Fruit fly (Drosophila melanogaster) whole organism, wandering third instar larva: Measurements from ENCODE around the gene lin-52.

Experiments used
- Abd-B ChIP-seq: fragments of >200 bp; optimal IDR thresholded peaks from 2 replicates; lab custom pipeline; 2017; ENCODE audit warnings: missing biosample characterization, missing genetic modification characterization
- CG32264 ChIP-seq: fragments of 200-800 bp; sonication (Bioruptor generic); optimal IDR thresholded peaks from 2 replicates; lab custom pipeline; 2016; ENCODE audit warnings: missing biosample characterization, missing genetic modification characterization
- CG9705 ChIP-seq: fragments of 200-800 bp; sonication (Bioruptor generic); optimal IDR thresholded peaks from 2 replicates; lab custom pipeline; 2018; ENCODE audit warnings: missing biosample characterization, mild to moderate bottlenecking, missing genetic modification characterization
- CrebA ChIP-seq: fragments of 200-800 bp; sonication (Bioruptor generic); optimal IDR thresholded peaks from 2 replicates; lab custom pipeline; 2016; ENCODE audit warnings: missing biosample characterization, mild to moderate bottlenecking, missing genetic modification characterization, borderline replicate concordance
- Dfd ChIP-seq: fragments of >200 bp; optimal IDR thresholded peaks from 2 replicates; lab custom pipeline; 2017; ENCODE audit warnings: missing biosample characterization, missing genetic modification characterization
- Dif ChIP-seq: fragments of 200-275, 200-300 bp; sonication (Bioruptor generic); optimal IDR thresholded peaks from 2 replicates; lab custom pipeline; 2018; ENCODE audit warnings: missing biosample characterization, missing genetic modification characterization; ENCODE audit not compliant: partially characterized antibody
- GATAd ChIP-seq: sonication (Bioruptor generic); optimal IDR thresholded peaks from 2 replicates; lab custom pipeline; 2016; ENCODE audit warnings: missing biosample characterization, missing genetic modification characterization
- HLH106 ChIP-seq: fragments of 200-800 bp; optimal IDR thresholded peaks from 3 replicates; lab custom pipeline; 2019; ENCODE audit warnings: missing biosample characterization, mild to moderate bottlenecking, missing genetic modification characterization, moderate library complexity
- Hnf4 ChIP-seq: fragments of 200-800 bp; sonication (Bioruptor generic); optimal IDR thresholded peaks from 2 replicates; lab custom pipeline; 2016; ENCODE audit warnings: missing biosample characterization, mild to moderate bottlenecking, missing genetic modification characterization
- Hr78 ChIP-seq: fragments of >200 bp; optimal IDR thresholded peaks from 2 replicates; lab custom pipeline; 2017; ENCODE audit warnings: missing biosample characterization, missing genetic modification characterization
- Hr83 ChIP-seq: fragments of 200-300 bp; sonication (Bioruptor generic); optimal IDR thresholded peaks from 2 replicates; lab custom pipeline; 2016; ENCODE audit warnings: missing biosample characterization, mild to moderate bottlenecking, missing genetic modification characterization, moderate library complexity; ENCODE audit not compliant: poor library complexity, severe bottlenecking
- Jra ChIP-seq: sonication (Bioruptor generic); optimal IDR thresholded peaks from 2 replicates; lab custom pipeline; 2016; ENCODE audit warnings: missing biosample characterization, missing genetic modification characterization
- Mio ChIP-seq: sonication (Bioruptor generic); optimal IDR thresholded peaks from 2 replicates; lab custom pipeline; 2016; ENCODE audit warnings: missing biosample characterization, missing genetic modification characterization
- Myc ChIP-seq: fragments of >200 bp; optimal IDR thresholded peaks from 2 replicates; lab custom pipeline; 2017
- N ChIP-seq: fragments of >200 bp; optimal IDR thresholded peaks from 2 replicates; lab custom pipeline; 2018; ENCODE audit warnings: missing biosample characterization, missing external identifiers, missing genetic modification characterization
- OdsH ChIP-seq: fragments of 200-800 bp; sonication (Bioruptor generic); optimal IDR thresholded peaks from 2 replicates; lab custom pipeline; 2016; ENCODE audit warnings: missing biosample characterization, mild to moderate bottlenecking, missing genetic modification characterization
- Rel ChIP-seq, 2 experiments: fragments of 200-800 bp; sonication (Bioruptor generic) in 1 of 2; optimal IDR thresholded peaks; 2 replicates in 1 of 2; 3 replicates in 1 of 2; lab custom pipeline; 2016 to 2019; ENCODE audit warnings: mild to moderate bottlenecking in 2 of 2, missing biosample characterization in 2 of 2, missing genetic modification characterization in 2 of 2, moderate library complexity in 1 of 2
- Sp1 ChIP-seq: fragments of 200-800 bp; sonication (Bioruptor generic); optimal IDR thresholded peaks from 3 replicates; lab custom pipeline; 2019; ENCODE audit warnings: missing biosample characterization, mild to moderate bottlenecking, missing genetic modification characterization, moderate library complexity
- Vsx2 ChIP-seq: fragments of 200-300, 225-300 bp; sonication (Bioruptor generic); optimal IDR thresholded peaks from 2 replicates; lab custom pipeline; 2018; ENCODE audit warnings: missing biosample characterization, missing genetic modification characterization; ENCODE audit not compliant: partially characterized antibody
- br ChIP-seq: fragments of 200-800 bp; sonication (Bioruptor generic); optimal IDR thresholded peaks from 2 replicates; lab custom pipeline; 2016; ENCODE audit warnings: missing biosample characterization, missing genetic modification characterization
- brk ChIP-seq: fragments of 200-800 bp; sonication (Bioruptor generic); optimal IDR thresholded peaks from 2 replicates; lab custom pipeline; 2016; ENCODE audit warnings: missing biosample characterization, mild to moderate bottlenecking, missing genetic modification characterization
- dl ChIP-seq, 2 experiments: fragments of 175-275, 200-275 bp in 1 of 2; fragments of 200-275 bp in 1 of 2; sonication (Bioruptor generic); optimal IDR thresholded peaks; lab custom pipeline; 2018; ENCODE audit warnings: mild to moderate bottlenecking in 2 of 2, missing biosample characterization in 2 of 2, missing genetic modification characterization in 2 of 2, moderate library complexity in 2 of 2; ENCODE audit not compliant: partially characterized antibody in 2 of 2, insufficient read depth in 1 of 2
- dmrt93B ChIP-seq: fragments of 200-800 bp; sonication (Bioruptor generic); optimal IDR thresholded peaks from 2 replicates; lab custom pipeline; 2018; ENCODE audit warnings: missing biosample characterization, mild to moderate bottlenecking, missing genetic modification characterization
- dsf ChIP-seq: sonication (Bioruptor generic); optimal IDR thresholded peaks from 2 replicates; lab custom pipeline; 2016; ENCODE audit warnings: missing biosample characterization, missing genetic modification characterization, borderline replicate concordance
- ey ChIP-seq: fragments of 200-800 bp; sonication (Bioruptor generic); optimal IDR thresholded peaks from 2 replicates; lab custom pipeline; 2016; ENCODE audit warnings: missing biosample characterization, missing genetic modification characterization
- foxo ChIP-seq, 2 experiments: fragments of 200-800 bp; sonication (Bioruptor generic); optimal IDR thresholded peaks; 2 replicates in 1 of 2; 3 replicates in 1 of 2; lab custom pipeline; 2016 to 2017; ENCODE audit warnings: missing biosample characterization in 2 of 2, missing genetic modification characterization in 2 of 2
- fru ChIP-seq: fragments of 200-800 bp; sonication (Bioruptor generic); optimal IDR thresholded peaks from 3 replicates; lab custom pipeline; 2016; ENCODE audit warnings: missing biosample characterization, mild to moderate bottlenecking, missing genetic modification characterization
- h ChIP-seq: fragments of 200-800 bp; sonication (Bioruptor generic); optimal IDR thresholded peaks from 3 replicates; lab custom pipeline; 2016; ENCODE audit warnings: missing biosample characterization, mild to moderate bottlenecking, missing genetic modification characterization
- jim ChIP-seq: fragments of 175-275, 200-325 bp; sonication (Bioruptor generic); optimal IDR thresholded peaks from 2 replicates; lab custom pipeline; 2016; ENCODE audit warnings: missing biosample characterization, mild to moderate bottlenecking, missing genetic modification characterization
- lola ChIP-seq: fragments of >200 bp; optimal IDR thresholded peaks from 2 replicates; lab custom pipeline; 2017; ENCODE audit warnings: missing biosample characterization, missing genetic modification characterization
- pan ChIP-seq: fragments of >200 bp; optimal IDR thresholded peaks from 2 replicates; lab custom pipeline; 2017
- psq ChIP-seq: fragments of 200-800 bp; sonication (Bioruptor generic); optimal IDR thresholded peaks from 3 replicates; lab custom pipeline; 2017; ENCODE audit warnings: missing biosample characterization, mild to moderate bottlenecking, missing genetic modification characterization, moderate library complexity
- rgr ChIP-seq: fragments of 200-800 bp; sonication (Bioruptor generic); optimal IDR thresholded peaks from 3 replicates; lab custom pipeline; 2016; ENCODE audit warnings: missing biosample characterization, mild to moderate bottlenecking, missing genetic modification characterization
- sage ChIP-seq: fragments of 200-800 bp; sonication (Bioruptor generic); optimal IDR thresholded peaks from 2 replicates; lab custom pipeline; 2016; ENCODE audit warnings: missing biosample characterization, mild to moderate bottlenecking, missing genetic modification characterization
- sv ChIP-seq: fragments of 200-800 bp; sonication (Bioruptor generic); optimal IDR thresholded peaks from 3 replicates; lab custom pipeline; 2016; ENCODE audit warnings: missing biosample characterization, missing genetic modification characterization
- tai ChIP-seq: sonication (Bioruptor generic); optimal IDR thresholded peaks from 2 replicates; lab custom pipeline; 2016; ENCODE audit warnings: missing biosample characterization, missing genetic modification characterization
- usp ChIP-seq: fragments of >200 bp; optimal IDR thresholded peaks from 2 replicates; lab custom pipeline; 2017; ENCODE audit warnings: missing biosample characterization, missing genetic modification characterization
- woc ChIP-seq: sonication (Bioruptor generic); optimal IDR thresholded peaks from 2 replicates; lab custom pipeline; 2016; ENCODE audit warnings: missing biosample characterization, mild to moderate bottlenecking, missing genetic modification characterization

lin-52 gene

dm6 chrX:5786559-5786958 is 31.8 kb upstream of the lin-52 start (continued):
- TF ChIP-seq dl (GFP tag; optimal IDR thresholded peaks at IDR 0.05; lab: Kevin White, UChicago; ENCODE audit: insufficient read depth in 1 of 2, partially characterized antibody in 2 of 2) (no peak), sv (GFP tag; lab: Kevin White, UChicago) (no peak), GATAd (GFP tag; lab: Kevin White, UChicago) (no peak), N (GFP tag; lab: Kevin White, UChicago) (no peak), lola (GFP tag; lab: Kevin White, UChicago) (no peak), OdsH (GFP tag; lab: Kevin White, UChicago) (peak; percentile 81), tai (no peak)

- TF ChIP-seq CG9705 (GFP tag; lab: Kevin White, UChicago) = no peak
- no peak for TF ChIP-seq Hr78 (GFP tag; lab: Kevin White, UChicago)
- peak; percentile 68 for TF ChIP-seq rgr (GFP tag; lab: Kevin White, UChicago)
- TF ChIP-seq Dif = no peak
- TF ChIP-seq Abd-B = no peak
- TF ChIP-seq tai = no peak
- peak; percentile 67 for TF ChIP-seq HLH106
- TF ChIP-seq Dfd (GFP tag; lab: Kevin White, UChicago) = no peak
- no peak for TF ChIP-seq CrebA (GFP tag; lab: Kevin White, UChicago)
- TF ChIP-seq woc (GFP tag; lab: Kevin White, UChicago) = peak; percentile 74
- peak; percentile 70 for TF ChIP-seq OdsH (GFP tag; lab: Kevin White, UChicago)
- TF ChIP-seq sv (GFP tag; lab: Kevin White, UChicago) = no peak
- peak; percentile 73 for TF ChIP-seq fru (GFP tag; lab: Kevin White, UChicago)
- peak; percentile 50 for TF ChIP-seq ey (GFP tag; lab: Kevin White, UChicago)
- TF ChIP-seq pan = no peak
- no peak for TF ChIP-seq Mio (GFP tag; lab: Kevin White, UChicago)
- TF ChIP-seq Hr83 = no peak
- no peak for TF ChIP-seq Myc (lab: Kevin White, UChicago)
- peak; percentile 50 for TF ChIP-seq dmrt93B (GFP tag; lab: Kevin White, UChicago)
- no peak for TF ChIP-seq GATAd (GFP tag; lab: Kevin White, UChicago)
- TF ChIP-seq Sp1 (GFP tag; lab: Kevin White, UChicago) = peak; percentile 65
- TF ChIP-seq usp (GFP tag; lab: Kevin White, UChicago) = no peak
- TF ChIP-seq N (GFP tag; lab: Kevin White, UChicago) = no peak
- TF ChIP-seq Rel (GFP tag; optimal IDR thresholded peaks at IDR 0.05; lab: Kevin White, UChicago) = no peak
- TF ChIP-seq Rel (tag; optimal IDR thresholded peaks at IDR 0.05; lab: Kevin White, UChicago) = no peak
- TF ChIP-seq CG32264 (GFP tag; lab: Kevin White, UChicago) = peak; percentile 47
- no peak for TF ChIP-seq Jra
- no peak for TF ChIP-seq dl (GFP tag; optimal IDR thresholded peaks at IDR 0.05; lab: Kevin White, UChicago; ENCODE audit: insufficient read depth in 1 of 2, partially characterized antibody in 2 of 2)
- peak; percentile 63 for TF ChIP-seq psq
- TF ChIP-seq br (GFP tag; lab: Kevin White, UChicago) = peak; percentile 71
- TF ChIP-seq Hnf4 (GFP tag; lab: Kevin White, UChicago) = no peak
- peak; percentile 77 for TF ChIP-seq h
- no peak for TF ChIP-seq dsf (GFP tag; lab: Kevin White, UChicago)
- no peak for TF ChIP-seq jim (GFP tag; lab: Kevin White, UChicago)
- TF ChIP-seq Vsx2 (GFP tag; lab: Kevin White, UChicago) = no peak
- TF ChIP-seq foxo (GFP tag; optimal IDR thresholded peaks at IDR 0.05; lab: Kevin White, UChicago) = peak in 1 of 2 experiments; percentile 70
- no peak for TF ChIP-seq lola (GFP tag; lab: Kevin White, UChicago)
- no peak for TF ChIP-seq brk (GFP tag; lab: Kevin White, UChicago)
- peak; percentile 65 for TF ChIP-seq sage (GFP tag; lab: Kevin White, UChicago)
Measured at dm6 chrX:5783260-5784040, 28.7 kb upstream of the lin-52 start.
